Fruit fly (Drosophila melanogaster) whole organism, embryonic: ENCODE results near the gene CG5886.

Source experiments
- CG10274 ChIP-seq: fragments of 200-800 bp; sonication (Bioruptor generic); optimal IDR thresholded peaks from 3 replicates; lab custom pipeline; 2017; ENCODE audit warnings: missing biosample characterization, mild to moderate bottlenecking, missing genetic modification characterization
- CG10543 ChIP-seq: fragments of 200-800 bp; sonication (Bioruptor generic); optimal IDR thresholded peaks from 3 replicates; lab custom pipeline; 2017; ENCODE audit warnings: missing biosample characterization, mild to moderate bottlenecking, missing genetic modification characterization, moderate library complexity
- CG12769 ChIP-seq: fragments of 200-800 bp; sonication (Bioruptor generic); optimal IDR thresholded peaks from 2 replicates; lab custom pipeline; 2019; ENCODE audit warnings: missing biosample characterization, mild to moderate bottlenecking, missing genetic modification characterization, moderate library complexity
- CG13123 ChIP-seq: fragments of 200-800 bp; sonication (Bioruptor generic); optimal IDR thresholded peaks from 2 replicates; lab custom pipeline; 2016; ENCODE audit warnings: missing biosample characterization, missing genetic modification characterization
- CG14860 ChIP-seq: fragments of 200-800 bp; sonication (Bioruptor generic); IDR thresholded peaks from 3 replicates; pipeline ENCODE4 v1.3.6; 2022; ENCODE audit warnings: missing biosample characterization, missing genetic modification characterization; ENCODE audit not compliant: partially characterized antibody
- CG15514 ChIP-seq: fragments of 200-800 bp; sonication (Bioruptor generic); optimal IDR thresholded peaks from 3 replicates; lab custom pipeline; 2017; ENCODE audit warnings: missing biosample characterization, missing genetic modification characterization, mild to moderate bottlenecking, moderate library complexity, missing genetic modification reagents
- CG17328 ChIP-seq: fragments of 200-800 bp; sonication (Bioruptor generic); IDR thresholded peaks from 2 replicates; pipeline ENCODE4 v1.3.6; 2022; ENCODE audit warnings: missing biosample characterization, missing genetic modification characterization
- CG17361 ChIP-seq: fragments of 200-800 bp; sonication (Bioruptor generic); IDR thresholded peaks from 3 replicates; pipeline ENCODE4 v1.3.6; 2022; ENCODE audit warnings: missing biosample characterization, missing genetic modification characterization
- CG18476 ChIP-seq: fragments of 200-800 bp; sonication (Bioruptor generic); optimal IDR thresholded peaks from 2 replicates; lab custom pipeline; 2016; ENCODE audit warnings: missing biosample characterization, mild to moderate bottlenecking, missing genetic modification characterization
- CG6765 ChIP-seq: fragments of 200-800 bp; sonication (Bioruptor generic); optimal IDR thresholded peaks from 3 replicates; lab custom pipeline; 2017; ENCODE audit warnings: missing biosample characterization, mild to moderate bottlenecking, missing genetic modification characterization
- CG8089 ChIP-seq: fragments of 200-800 bp; sonication (Bioruptor generic); optimal IDR thresholded peaks from 3 replicates; lab custom pipeline; 2016; ENCODE audit warnings: missing biosample characterization, missing genetic modification characterization
- CG8765 ChIP-seq: fragments of 200-800 bp; sonication (Bioruptor generic); IDR thresholded peaks from 2 replicates; pipeline ENCODE4 v1.3.6; 2022; ENCODE audit warnings: missing biosample characterization, missing genetic modification characterization
- Dip2 ChIP-seq: fragments of 200-800 bp; sonication (Bioruptor generic); IDR thresholded peaks from 2 replicates; pipeline ENCODE4 v1.3.6; 2022; ENCODE audit warnings: missing biosample characterization, missing genetic modification characterization
- Dip3 ChIP-seq: fragments of 200-800 bp; sonication (Bioruptor generic); optimal IDR thresholded peaks from 3 replicates; lab custom pipeline; 2016; ENCODE audit warnings: missing biosample characterization, missing genetic modification characterization
- Doc2 ChIP-seq: fragments of 200-800 bp; sonication (Bioruptor generic); IDR thresholded peaks from 2 replicates; pipeline ENCODE4 v1.3.6; 2022; ENCODE audit warnings: missing biosample characterization, missing genetic modification characterization
- Ets97D ChIP-seq: fragments of 200-800 bp; sonication (Bioruptor generic); optimal IDR thresholded peaks from 3 replicates; lab custom pipeline; 2016; ENCODE audit warnings: missing biosample characterization, missing genetic modification characterization
- Fer1 ChIP-seq: fragments of 200-800 bp; sonication (Bioruptor generic); optimal IDR thresholded peaks from 2 replicates; lab custom pipeline; 2017; ENCODE audit warnings: missing biosample characterization, mild to moderate bottlenecking, missing genetic modification characterization
- H2.0 ChIP-seq: fragments of 200-800 bp; sonication (Bioruptor generic); IDR thresholded peaks from 2 replicates; pipeline ENCODE4 v1.3.6; 2022; ENCODE audit warnings: missing biosample characterization, missing genetic modification characterization
- HLH3B ChIP-seq: fragments of 200-800 bp; sonication (Bioruptor generic); IDR thresholded peaks from 2 replicates; pipeline ENCODE4 v1.3.6; 2022; ENCODE audit warnings: missing biosample characterization, missing genetic modification characterization
- MESR4 ChIP-seq: fragments of 200-800 bp; sonication (Bioruptor generic); optimal IDR thresholded peaks from 2 replicates; lab custom pipeline; 2018; ENCODE audit warnings: missing biosample characterization, mild to moderate bottlenecking, missing genetic modification characterization, moderate library complexity
- Med ChIP-seq: fragments of 200-800 bp; sonication (Bioruptor generic); peaks from one replicate; lab custom pipeline; 2016; ENCODE audit warnings: missing biosample characterization, missing genetic modification characterization, mild to moderate bottlenecking, inconsistent platforms, moderate library complexity
- NfI ChIP-seq: fragments of 200-800 bp; sonication (Bioruptor generic); optimal IDR thresholded peaks from 3 replicates; lab custom pipeline; 2018; ENCODE audit warnings: missing biosample characterization, mild to moderate bottlenecking, missing genetic modification characterization, moderate library complexity
- Sry-β ChIP-seq: fragments of 200-800 bp; sonication (Bioruptor generic); optimal IDR thresholded peaks from 2 replicates; lab custom pipeline; 2018; ENCODE audit warnings: missing biosample characterization, mild to moderate bottlenecking, missing genetic modification characterization, moderate library complexity
- abd-A ChIP-seq: fragments of 200-800 bp; sonication (Bioruptor generic); optimal IDR thresholded peaks from 3 replicates; lab custom pipeline; 2019; ENCODE audit warnings: missing biosample characterization, mild to moderate bottlenecking, missing genetic modification characterization, moderate library complexity
- chm ChIP-seq: fragments of 200-800 bp; sonication (Bioruptor generic); IDR thresholded peaks from 2 replicates; pipeline ENCODE4 v1.3.6; 2022; ENCODE audit warnings: missing biosample characterization, missing genetic modification characterization
- dmrt99B ChIP-seq: fragments of 200-800 bp; sonication (Bioruptor generic); optimal IDR thresholded peaks from 2 replicates; lab custom pipeline; 2018; ENCODE audit warnings: missing biosample characterization, mild to moderate bottlenecking, missing genetic modification characterization, moderate library complexity
- ems ChIP-seq: fragments of 200-800 bp; sonication (Bioruptor generic); optimal IDR thresholded peaks from 3 replicates; lab custom pipeline; 2016; ENCODE audit warnings: missing biosample characterization, missing genetic modification characterization
- esg ChIP-seq: fragments of 200-800 bp; sonication (Bioruptor generic); conservative IDR thresholded peaks from 2 replicates; pipeline ENCODE4 v1.3.6; 2022; ENCODE audit warnings: missing biosample characterization, missing genetic modification characterization
- fd96Cb ChIP-seq: fragments of 200-800 bp; sonication (Bioruptor generic); optimal IDR thresholded peaks from 2 replicates; lab custom pipeline; 2018; ENCODE audit warnings: missing biosample characterization, mild to moderate bottlenecking, missing genetic modification characterization, moderate library complexity
- gce ChIP-seq: fragments of 200-800 bp; sonication (Bioruptor generic); IDR thresholded peaks from 3 replicates; pipeline ENCODE4 v1.3.6; 2022; ENCODE audit warnings: missing biosample characterization, missing genetic modification characterization
- grn ChIP-seq: fragments of 200-800 bp; sonication (Bioruptor generic); optimal IDR thresholded peaks from 3 replicates; lab custom pipeline; 2017; ENCODE audit warnings: missing biosample characterization, missing genetic modification characterization
- gsb ChIP-seq: fragments of 200-800 bp; sonication (Bioruptor generic); IDR thresholded peaks from 2 replicates; pipeline ENCODE4 v1.3.6; 2022; ENCODE audit warnings: missing biosample characterization, missing genetic modification characterization
- hbn ChIP-seq: fragments of 200-800 bp; sonication (Bioruptor generic); IDR thresholded peaks from 2 replicates; pipeline ENCODE4 v1.3.6; 2022; ENCODE audit warnings: missing biosample characterization, missing genetic modification characterization; ENCODE audit not compliant: partially characterized antibody
- phol ChIP-seq: fragments of 200-800 bp; sonication (Bioruptor generic); optimal IDR thresholded peaks from 3 replicates; lab custom pipeline; 2018; ENCODE audit warnings: missing biosample characterization, mild to moderate bottlenecking, missing genetic modification characterization, moderate library complexity
- pzg ChIP-seq: fragments of 200-800 bp; sonication (Bioruptor generic); optimal IDR thresholded peaks from 3 replicates; lab custom pipeline; 2018; ENCODE audit warnings: missing biosample characterization, mild to moderate bottlenecking, missing genetic modification characterization, moderate library complexity
- salm ChIP-seq: fragments of 200-800 bp; sonication (Bioruptor generic); optimal IDR thresholded peaks from 2 replicates; lab custom pipeline; 2018; ENCODE audit warnings: missing biosample characterization, mild to moderate bottlenecking, missing genetic modification characterization
- sens ChIP-seq: fragments of 200-800 bp; sonication (Bioruptor generic); peaks from one replicate; lab custom pipeline; 2016; ENCODE audit warnings: missing biosample characterization, missing genetic modification characterization
- shn ChIP-seq: fragments of 200-800 bp; sonication (Bioruptor generic); optimal IDR thresholded peaks from 3 replicates; lab custom pipeline; 2016; ENCODE audit warnings: missing biosample characterization, missing genetic modification characterization
- sima ChIP-seq: fragments of 200-800 bp; sonication (Bioruptor generic); optimal IDR thresholded peaks from 2 replicates; lab custom pipeline; 2016; ENCODE audit warnings: missing biosample characterization, missing genetic modification characterization
- sug ChIP-seq: fragments of 200-800 bp; optimal IDR thresholded peaks from 2 replicates; lab custom pipeline; 2019; ENCODE audit warnings: missing biosample characterization, mild to moderate bottlenecking, missing genetic modification characterization, moderate library complexity
- yki ChIP-seq: fragments of >200 bp; optimal IDR thresholded peaks from 3 replicates; lab custom pipeline; 2018

CG5886 gene

DNA sequence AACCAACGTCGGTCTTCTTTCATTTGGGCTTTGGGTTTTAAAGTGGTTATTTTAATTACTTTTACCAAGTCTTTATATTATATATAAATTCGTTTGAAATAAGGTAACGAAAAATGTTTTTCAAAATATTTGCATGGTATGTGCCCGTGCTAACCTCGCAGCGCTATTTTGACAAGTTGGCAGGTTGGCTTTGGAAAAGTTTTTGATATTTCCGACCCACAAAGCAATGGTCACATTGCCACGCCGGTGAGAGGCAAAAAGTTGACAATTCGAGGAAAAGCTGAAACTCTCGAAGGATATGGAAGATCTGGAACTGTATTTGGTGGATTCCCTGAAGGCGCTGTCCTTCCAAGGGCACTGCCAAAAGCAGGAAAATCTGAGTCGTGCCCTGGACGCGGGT, 41.8 kb downstream of the CG5886 start, which contains the start of gene CG5913 (continued):
- TF ChIP-seq salm (tag; lab: Kevin White, UChicago) = no peak
- no peak for TF ChIP-seq CG8089 (GFP tag; lab: Kevin White, UChicago)
- no peak for TF ChIP-seq Fer1 (GFP tag; lab: Kevin White, UChicago)
- no peak for TF ChIP-seq phol (tag; lab: Kevin White, UChicago)
- peak; percentile 44 for TF ChIP-seq CG15514 (GFP tag; lab: Kevin White, UChicago)
- no peak for TF ChIP-seq gce

dm6 chr3R:25895522-25895921, 44.1 kb downstream of the CG5886 start, which contains the start of gene Sodq:
TSS of gene Sodq (plus strand) at chr3R:25895822.
- TF ChIP-seq sens = no peak
- no peak for TF ChIP-seq phol (tag; lab: Kevin White, UChicago)
- no peak for TF ChIP-seq CG14860 (GFP tag; lab: Robert Waterston, UW)
- TF ChIP-seq Dip2 (GFP tag; lab: Robert Waterston, UW) = no peak
- no peak for TF ChIP-seq HLH3B
- TF ChIP-seq CG17328 (GFP tag; lab: Robert Waterston, UW) = no peak
- TF ChIP-seq hbn = no peak
- no peak for TF ChIP-seq pzg (GFP tag; lab: Kevin White, UChicago)
- TF ChIP-seq fd96Cb (tag; lab: Kevin White, UChicago) = no peak
- TF ChIP-seq NfI (GFP tag; lab: Kevin White, UChicago) = no peak
- no peak for TF ChIP-seq CG18476 (GFP tag; lab: Kevin White, UChicago)
- TF ChIP-seq grn = no peak
- no peak for TF ChIP-seq yki (lab: Kevin White, UChicago)
- no peak for TF ChIP-seq Ets97D (GFP tag; lab: Kevin White, UChicago)
- no peak for TF ChIP-seq dmrt99B (tag; lab: Kevin White, UChicago)
- no peak for TF ChIP-seq Med (GFP tag; lab: Kevin White, UChicago)
- TF ChIP-seq CG10274 = no peak
- no peak for TF ChIP-seq sug (tag; lab: Kevin White, UChicago)

dm6 chr3R:25897176-25897575, 45.7 kb downstream of the CG5886 start, which contains the start of gene Mco3:
TSS of gene Mco3 (plus strand) at chr3R:25897476.
- no peak for TF ChIP-seq H2.0 (GFP tag; lab: Robert Waterston, UW)
- no peak for TF ChIP-seq Doc2 (GFP tag; lab: Robert Waterston, UW)
- no peak for TF ChIP-seq CG17361 (GFP tag; lab: Robert Waterston, UW)
- no peak for TF ChIP-seq CG13123 (GFP tag; lab: Kevin White, UChicago)
- no peak for TF ChIP-seq shn (GFP tag; lab: Kevin White, UChicago)
- no peak for TF ChIP-seq CG8765 (GFP tag; lab: Robert Waterston, UW)
- TF ChIP-seq CG6765 (GFP tag; lab: Kevin White, UChicago) = no peak
- TF ChIP-seq abd-A (tag; lab: Kevin White, UChicago) = no peak
- no peak for TF ChIP-seq sima
- TF ChIP-seq CG10543 (GFP tag; lab: Kevin White, UChicago) = no peak
- no peak for TF ChIP-seq CG12769 (tag; lab: Kevin White, UChicago)
- no peak for TF ChIP-seq CG18476 (GFP tag; lab: Kevin White, UChicago)
- TF ChIP-seq ems (GFP tag; lab: Kevin White, UChicago) = no peak
- TF ChIP-seq gsb (GFP tag; lab: Robert Waterston, UW) = no peak
- no peak for TF ChIP-seq Dip3
- TF ChIP-seq chm (GFP tag; lab: Robert Waterston, UW) = no peak
- TF ChIP-seq esg (GFP tag; lab: Robert Waterston, UW) = no peak
- no peak for TF ChIP-seq Sry-β (GFP tag; lab: Kevin White, UChicago)
- TF ChIP-seq MESR4 (GFP tag; lab: Kevin White, UChicago) = no peak
- TF ChIP-seq, all 482 proteins: peak for 0
